Worm (Caenorhabditis elegans): ENCODE measurements around the gene C05C12.6.

Gene C05C12.6

ce11 chrIV:11183013-11183412 lies 58.3 kb downstream of the C05C12.6 start, which contains the start of gene prx-14:
prx-14 (plus strand) TSS chrIV:11183132.
- peak; percentile 14 for TF ChIP-seq mep-1 (tag; optimal IDR thresholded peaks at IDR 0.05)
- TF ChIP-seq nhr-77 (tag; optimal IDR thresholded peaks at IDR 0.05) = no peak
- no peak for TF ChIP-seq nhr-10 (tag; optimal IDR thresholded peaks at IDR 0.05)
- no peak for TF ChIP-seq nhr-42 (GFP tag; IDR thresholded peaks at IDR 0.05)
- no peak for TF ChIP-seq unc-62 (GFP tag; optimal IDR thresholded peaks at IDR 0.05 in 1 of 2)
- no peak for TF ChIP-seq unc-62 (tag; optimal IDR thresholded peaks at IDR 0.05)
- peak; percentile 37; the same call in 1 of the 2 replicates for TF ChIP-seq pha-4 (GFP tag; IDR thresholded peaks at IDR 0.05)
- TF ChIP-seq pha-4 (tag; optimal IDR thresholded peaks at IDR 0.05) = no peak
- TF ChIP-seq Y105C5A.15 (GFP tag; IDR thresholded peaks at IDR 0.05) = no peak
- no peak for TF ChIP-seq lin-13 (GFP tag; optimal IDR thresholded peaks at IDR 0.05)
- no peak for TF ChIP-seq F49E8.2 (tag; optimal IDR thresholded peaks at IDR 0.05; ENCODE audit: borderline replicate concordance)
- 0 out of 2 replicates have a peak, but pooled peaks have one; percentile 61 for TF ChIP-seq zfp-3 (GFP tag; conservative IDR thresholded peaks at IDR 0.05)
- no peak for TF ChIP-seq lin-29 (GFP tag; IDR thresholded peaks at IDR 0.05)
- no peak for TF ChIP-seq gei-8 (GFP tag; optimal IDR thresholded peaks at IDR 0.05)
- TF ChIP-seq zip-2 (tag; optimal IDR thresholded peaks at IDR 0.05) = no peak
- no peak for TF ChIP-seq dmd-8 (GFP tag; IDR thresholded peaks at IDR 0.05)
- 0 out of 2 replicates have a peak, but pooled peaks have one; percentile 25 for TF ChIP-seq php-3 (GFP tag; IDR thresholded peaks at IDR 0.05)
- peak; percentile 11 for TF ChIP-seq pqm-1 (tag; optimal IDR thresholded peaks at IDR 0.05)
- TF ChIP-seq dve-1 (tag; optimal IDR thresholded peaks at IDR 0.05; ENCODE audit: insufficient read depth) = peak; percentile 5
- TF ChIP-seq nhr-48 (tag; optimal IDR thresholded peaks at IDR 0.05) = peak; percentile 5
- no peak for TF ChIP-seq ztf-11 (tag; optimal IDR thresholded peaks at IDR 0.05)
- TF ChIP-seq lin-38 (GFP tag; IDR thresholded peaks at IDR 0.05) = peak; percentile 40
- peak; percentile 88 for TF ChIP-seq aha-1 (tag)
- TF ChIP-seq ama-1 (optimal IDR thresholded peaks at IDR 0.05) = peak; percentile 41
- no peak for TF ChIP-seq F26F4.8 (GFP tag; conservative IDR thresholded peaks at IDR 0.05)
- no peak for TF ChIP-seq nhr-102 (tag; optimal IDR thresholded peaks at IDR 0.05)
- TF ChIP-seq nhr-76 (tag; optimal IDR thresholded peaks at IDR 0.05) = no peak
- TF ChIP-seq madf-9 (GFP tag; conservative IDR thresholded peaks at IDR 0.05) = no peak
